Fruit fly (Drosophila melanogaster) whole organism, embryonic: ENCODE results near the gene CG31525.

Experiments
- Antp ChIP-seq: fragments of 200-800 bp; sonication (Bioruptor generic); optimal IDR thresholded peaks from 3 replicates; lab custom pipeline; 2016; ENCODE audit warnings: missing biosample characterization, missing genetic modification characterization
- B-H1 ChIP-seq: fragments of 200-800 bp; sonication (Bioruptor generic); IDR thresholded peaks from 3 replicates; pipeline ENCODE4 v1.3.6; 2022; ENCODE audit warnings: missing biosample characterization, missing genetic modification characterization
- Blimp-1 ChIP-seq: fragments of 200-800 bp; sonication (Bioruptor generic); optimal IDR thresholded peaks from 3 replicates; lab custom pipeline; 2018; ENCODE audit warnings: missing biosample characterization, missing genetic modification characterization, mild to moderate bottlenecking, moderate library complexity, missing genetic modification reagents
- CG11696 ChIP-seq: fragments of 200-800 bp; sonication (Bioruptor generic); IDR thresholded peaks from 2 replicates; pipeline ENCODE4 v1.3.6; 2022; ENCODE audit warnings: missing biosample characterization, missing genetic modification characterization
- CG12659 ChIP-seq: fragments of 200-800 bp; sonication (Bioruptor generic); optimal IDR thresholded peaks from 3 replicates; lab custom pipeline; 2017; ENCODE audit warnings: mild to moderate bottlenecking, missing biosample characterization, missing genetic modification reagents, missing genetic modification characterization
- CG12769 ChIP-seq: fragments of 200-800 bp; sonication (Bioruptor generic); optimal IDR thresholded peaks from 2 replicates; lab custom pipeline; 2019; ENCODE audit warnings: missing biosample characterization, mild to moderate bottlenecking, missing genetic modification characterization, moderate library complexity
- CG14014 ChIP-seq: fragments of 200-800 bp; sonication (Bioruptor generic); IDR thresholded peaks from 2 replicates; pipeline ENCODE4 v1.3.6; 2022; ENCODE audit warnings: missing biosample characterization, missing genetic modification characterization
- CG14710 ChIP-seq: fragments of 200-800 bp; sonication (Bioruptor generic); optimal IDR thresholded peaks from 3 replicates; lab custom pipeline; 2019; ENCODE audit warnings: missing biosample characterization, mild to moderate bottlenecking, missing genetic modification characterization, moderate library complexity
- CG15269 ChIP-seq: fragments of 200-800 bp; sonication (Bioruptor generic); optimal IDR thresholded peaks from 2 replicates; lab custom pipeline; 2018; ENCODE audit warnings: missing biosample characterization, mild to moderate bottlenecking, missing genetic modification characterization, moderate library complexity
- CG16779 ChIP-seq: fragments of 200-800 bp; sonication (Bioruptor generic); IDR thresholded peaks from 2 replicates; pipeline ENCODE4 v1.3.6; 2022; ENCODE audit warnings: missing biosample characterization, missing genetic modification characterization
- CG2120 ChIP-seq: fragments of 200-800 bp; sonication (Bioruptor generic); optimal IDR thresholded peaks from 3 replicates; lab custom pipeline; 2016; ENCODE audit warnings: missing biosample characterization, missing genetic modification characterization
- CG30431 ChIP-seq: fragments of 200-800 bp; sonication (Bioruptor generic); optimal IDR thresholded peaks from 2 replicates; lab custom pipeline; 2017; ENCODE audit warnings: missing biosample characterization, missing genetic modification characterization
- CG32532 ChIP-seq: fragments of 200-800 bp; sonication (Bioruptor generic); IDR thresholded peaks from 2 replicates; pipeline ENCODE4 v1.3.6; 2022; ENCODE audit warnings: missing biosample characterization, missing genetic modification characterization
- CG34376 ChIP-seq: fragments of 200-800 bp; sonication (Bioruptor generic); optimal IDR thresholded peaks from 2 replicates; lab custom pipeline; 2018; ENCODE audit warnings: missing biosample characterization, mild to moderate bottlenecking, missing genetic modification characterization
- CG3995 ChIP-seq: fragments of 200-800 bp; sonication (Bioruptor generic); optimal IDR thresholded peaks from 3 replicates; lab custom pipeline; 2016; ENCODE audit warnings: missing biosample characterization, missing genetic modification characterization
- CG4424 ChIP-seq: fragments of 200-800 bp; sonication (Bioruptor generic); optimal IDR thresholded peaks from 3 replicates; lab custom pipeline; 2016; ENCODE audit warnings: missing biosample characterization, missing genetic modification characterization
- Fer2 ChIP-seq: fragments of 200-800 bp; sonication (Bioruptor generic); optimal IDR thresholded peaks from 2 replicates; lab custom pipeline; 2018; ENCODE audit warnings: missing biosample characterization, mild to moderate bottlenecking, missing genetic modification characterization, moderate library complexity
- HHEX ChIP-seq: fragments of 200-800 bp; sonication (Bioruptor generic); optimal IDR thresholded peaks from 3 replicates; lab custom pipeline; 2017; ENCODE audit warnings: missing biosample characterization, mild to moderate bottlenecking, missing genetic modification characterization, missing genetic modification reagents
- HLH54F ChIP-seq: fragments of 200-800 bp; sonication (Bioruptor generic); optimal IDR thresholded peaks from 3 replicates; lab custom pipeline; 2016; ENCODE audit warnings: missing biosample characterization, missing genetic modification characterization
- HmgD ChIP-seq: fragments of 200-800 bp; sonication (Bioruptor generic); optimal IDR thresholded peaks from 3 replicates; lab custom pipeline; 2016; ENCODE audit warnings: missing biosample characterization, missing genetic modification characterization
- Hmr ChIP-seq: fragments of 200-800 bp; sonication (Bioruptor generic); optimal IDR thresholded peaks from 3 replicates; lab custom pipeline; 2017; ENCODE audit warnings: mild to moderate bottlenecking, missing biosample characterization, missing genetic modification reagents, missing genetic modification characterization
- Jarid2 ChIP-seq: fragments of 200-800 bp; sonication (Bioruptor generic); optimal IDR thresholded peaks from 3 replicates; lab custom pipeline; 2017; ENCODE audit warnings: mild to moderate bottlenecking, missing biosample characterization, missing genetic modification reagents, missing genetic modification characterization
- MBD-R2 ChIP-seq: fragments of 200-800 bp; sonication (Bioruptor generic); IDR thresholded peaks from 2 replicates; pipeline ENCODE4 v1.3.6; 2022; ENCODE audit warnings: missing biosample characterization, missing genetic modification characterization
- Med ChIP-seq: fragments of 200-800 bp; sonication (Bioruptor generic); peaks from one replicate; lab custom pipeline; 2016; ENCODE audit warnings: missing biosample characterization, missing genetic modification characterization, mild to moderate bottlenecking, inconsistent platforms, moderate library complexity
- Mes4 ChIP-seq: fragments of 200-800 bp; sonication (Bioruptor generic); optimal IDR thresholded peaks from 2 replicates; lab custom pipeline; 2016; ENCODE audit warnings: missing biosample characterization, missing genetic modification characterization
- NC2α ChIP-seq: fragments of 200-800 bp; sonication (Bioruptor generic); optimal IDR thresholded peaks from 2 replicates; lab custom pipeline; 2016; ENCODE audit warnings: missing biosample characterization, missing genetic modification characterization
- Oli ChIP-seq: fragments of 200-800 bp; sonication (Bioruptor generic); optimal IDR thresholded peaks from 2 replicates; lab custom pipeline; 2018; ENCODE audit warnings: missing biosample characterization, mild to moderate bottlenecking, missing genetic modification characterization, moderate library complexity
- Xrp1 ChIP-seq: fragments of 200-800 bp; sonication (Bioruptor generic); IDR thresholded peaks from 2 replicates; pipeline ENCODE4 v1.3.6; 2022; ENCODE audit warnings: missing biosample characterization, missing genetic modification characterization
- crol ChIP-seq: fragments of 200-800 bp; sonication (Bioruptor generic); IDR thresholded peaks from 2 replicates; pipeline ENCODE4 v1.3.6; 2022; ENCODE audit warnings: missing biosample characterization, missing genetic modification characterization
- cwo ChIP-seq: fragments of 200-800 bp; sonication (Bioruptor generic); optimal IDR thresholded peaks from 3 replicates; lab custom pipeline; 2017; ENCODE audit warnings: missing biosample characterization, missing genetic modification characterization, mild to moderate bottlenecking, moderate library complexity, missing genetic modification reagents
- danr ChIP-seq: fragments of 200-800 bp; sonication (Bioruptor generic); IDR thresholded peaks from 2 replicates; pipeline ENCODE4 v1.3.6; 2022; ENCODE audit warnings: missing biosample characterization, missing genetic modification characterization
- dimm ChIP-seq: fragments of 200-800 bp; sonication (Bioruptor generic); IDR thresholded peaks from 2 replicates; pipeline ENCODE4 v1.3.6; 2022; ENCODE audit warnings: missing biosample characterization, missing genetic modification characterization
- en ChIP-seq: fragments of 200-800 bp; sonication (Bioruptor generic); optimal IDR thresholded peaks from 2 replicates; lab custom pipeline; 2016; ENCODE audit warnings: missing biosample characterization, missing genetic modification characterization
- ewg ChIP-seq: fragments of 200-800 bp; sonication (Bioruptor generic); optimal IDR thresholded peaks from 3 replicates; lab custom pipeline; 2017; ENCODE audit warnings: mild to moderate bottlenecking, missing biosample characterization, missing genetic modification reagents, missing genetic modification characterization
- exex ChIP-seq: fragments of 200-800 bp; sonication (Bioruptor generic); optimal IDR thresholded peaks from 4 replicates; lab custom pipeline; 2018; ENCODE audit warnings: missing biosample characterization, mild to moderate bottlenecking, missing genetic modification characterization, moderate library complexity
- fd64A ChIP-seq: fragments of 200-800 bp; sonication (Bioruptor generic); optimal IDR thresholded peaks from 3 replicates; lab custom pipeline; 2018; ENCODE audit warnings: missing biosample characterization, mild to moderate bottlenecking, missing genetic modification characterization
- fru ChIP-seq: fragments of >200 bp; optimal IDR thresholded peaks from 2 replicates; lab custom pipeline; 2017
- grau ChIP-seq: fragments of 200-800 bp; optimal IDR thresholded peaks from 3 replicates; lab custom pipeline; 2019; ENCODE audit warnings: missing biosample characterization, mild to moderate bottlenecking, missing genetic modification characterization, moderate library complexity
- grn ChIP-seq: fragments of 200-800 bp; sonication (Bioruptor generic); optimal IDR thresholded peaks from 3 replicates; lab custom pipeline; 2017; ENCODE audit warnings: missing biosample characterization, missing genetic modification characterization
- inv ChIP-seq: fragments of 200-800 bp; sonication (Bioruptor generic); IDR thresholded peaks from 2 replicates; pipeline ENCODE4 v1.3.6; 2022; ENCODE audit warnings: missing biosample characterization, missing genetic modification characterization; ENCODE audit not compliant: partially characterized antibody
- lilli ChIP-seq: fragments of 200-800 bp; sonication (Bioruptor generic); optimal IDR thresholded peaks from 3 replicates; lab custom pipeline; 2016; ENCODE audit warnings: missing biosample characterization, missing genetic modification characterization
- mirr ChIP-seq: fragments of 200-800 bp; sonication (Bioruptor generic); optimal IDR thresholded peaks from 3 replicates; lab custom pipeline; 2018; ENCODE audit warnings: missing biosample characterization, mild to moderate bottlenecking, missing genetic modification characterization
- phol ChIP-seq: fragments of 200-800 bp; sonication (Bioruptor generic); optimal IDR thresholded peaks from 3 replicates; lab custom pipeline; 2018; ENCODE audit warnings: missing biosample characterization, mild to moderate bottlenecking, missing genetic modification characterization, moderate library complexity
- prd ChIP-seq, 3 experiments: fragments of >200 bp in 2 of 3; fragments of 200-800 bp in 1 of 3; sonication (Bioruptor generic) in 1 of 3; optimal IDR thresholded peaks in 2 of 3; IDR thresholded peaks in 1 of 3; 2 replicates in 2 of 3; 3 replicates in 1 of 3; pipeline versions ENCODE4 v1.3.6 to Lab custom; 2017 to 2022; ENCODE audit warnings: missing biosample characterization in 1 of 3, missing genetic modification characterization in 1 of 3
- sd ChIP-seq: fragments of 200-800 bp; sonication (Bioruptor generic); optimal IDR thresholded peaks from 3 replicates; lab custom pipeline; 2018; ENCODE audit warnings: missing biosample characterization, mild to moderate bottlenecking, missing genetic modification characterization, moderate library complexity
- seq ChIP-seq: fragments of 200-800 bp; sonication (Bioruptor generic); IDR thresholded peaks from 2 replicates; pipeline ENCODE4 v1.3.6; 2022; ENCODE audit warnings: missing biosample characterization, missing genetic modification characterization
- so ChIP-seq: fragments of 200-800 bp; sonication (Bioruptor generic); IDR thresholded peaks from 3 replicates; pipeline ENCODE4 v1.3.6; 2022; ENCODE audit warnings: missing biosample characterization, missing genetic modification characterization
- ssp ChIP-seq: fragments of 200-800 bp; sonication (Bioruptor generic); IDR thresholded peaks from 2 replicates; pipeline ENCODE4 v1.3.6; 2022; ENCODE audit warnings: missing biosample characterization, missing genetic modification characterization
- stwl ChIP-seq: fragments of 200-800 bp; sonication (Bioruptor generic); optimal IDR thresholded peaks from 3 replicates; lab custom pipeline; 2018; ENCODE audit warnings: missing biosample characterization, mild to moderate bottlenecking, missing genetic modification characterization, moderate library complexity
- zen ChIP-seq: fragments of 200-800 bp; sonication (Bioruptor generic); optimal IDR thresholded peaks from 3 replicates; lab custom pipeline; 2018; ENCODE audit warnings: missing biosample characterization, mild to moderate bottlenecking, missing genetic modification characterization, moderate library complexity

CG31525 gene

DNA sequence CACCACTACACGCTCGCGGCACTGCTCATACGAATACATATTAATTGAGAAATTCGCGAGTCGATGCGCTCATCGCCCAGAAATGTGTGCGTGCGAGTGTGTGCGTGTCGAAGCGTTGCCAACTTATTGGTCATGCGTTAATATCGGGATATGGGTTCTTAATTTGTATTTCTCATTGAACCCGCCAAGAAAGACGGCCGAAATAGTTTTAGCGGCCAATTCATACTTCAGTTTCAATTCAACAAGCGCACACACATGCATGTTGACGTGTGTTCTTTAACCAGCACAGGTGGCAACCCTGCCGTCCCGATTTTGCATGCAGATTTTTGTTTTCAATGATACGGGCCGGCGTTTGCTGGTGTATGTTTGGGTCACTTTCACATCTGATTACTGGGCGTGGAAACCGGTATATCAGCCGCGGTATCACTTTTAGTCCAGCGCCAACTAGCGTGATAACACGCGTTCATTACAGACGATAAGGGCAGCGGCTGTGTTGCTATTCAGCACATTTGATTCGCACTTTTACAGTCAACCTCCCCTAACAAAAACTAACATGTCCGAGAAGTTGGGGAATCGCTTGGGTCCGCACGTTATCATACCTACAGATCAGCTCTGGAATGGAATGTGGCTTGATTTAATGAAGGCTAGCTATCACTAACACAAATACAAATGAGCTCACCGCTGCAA, 23.0 kb upstream of the CG31525 start (continued):
- no peak for TF ChIP-seq prd (optimal IDR thresholded peaks at IDR 0.05; lab: Kevin White, UChicago)
- 0 out of 3 replicates have a peak, but pooled peaks have one; percentile 7 for TF ChIP-seq prd (GFP tag; IDR thresholded peaks at IDR 0.05; lab: Robert Waterston, UW)
- peak; percentile 7 for TF ChIP-seq HHEX
- no peak for TF ChIP-seq Mes4 (GFP tag; lab: Kevin White, UChicago)
- TF ChIP-seq CG15269 (tag; lab: Kevin White, UChicago) = no peak
- no peak for TF ChIP-seq stwl
- peak; percentile 45 for TF ChIP-seq Hmr
- no peak for TF ChIP-seq Oli (tag; lab: Kevin White, UChicago)
- TF ChIP-seq CG2120 = peak; percentile 41
- no peak for TF ChIP-seq CG12659 (GFP tag; lab: Kevin White, UChicago)
- no peak for TF ChIP-seq ssp (GFP tag; lab: Robert Waterston, UW)
- no peak for TF ChIP-seq zen (tag; lab: Kevin White, UChicago)
- no peak for TF ChIP-seq fd64A
- TF ChIP-seq CG32532 (GFP tag; lab: Robert Waterston, UW) = peak; percentile 22; the same call in 1 of the 2 replicates
- TF ChIP-seq so (GFP tag; lab: Robert Waterston, UW) = no peak
- peak; percentile 18 for TF ChIP-seq CG3995 (GFP tag; lab: Kevin White, UChicago)
- no peak for TF ChIP-seq en
- TF ChIP-seq inv = no peak
- peak; percentile 21 for TF ChIP-seq ewg (GFP tag; lab: Kevin White, UChicago)
- TF ChIP-seq B-H1 (GFP tag; lab: Robert Waterston, UW) = no peak
- no peak for TF ChIP-seq NC2α (GFP tag; lab: Kevin White, UChicago)
- peak; percentile 86 for TF ChIP-seq Med (GFP tag; lab: Kevin White, UChicago)
- TF ChIP-seq Xrp1 (GFP tag; lab: Robert Waterston, UW) = no peak
- TF ChIP-seq exex = peak; percentile 67
- peak; percentile 38 for TF ChIP-seq Blimp-1 (GFP tag; lab: Kevin White, UChicago)
- TF ChIP-seq grn = peak; percentile 66
- TF ChIP-seq CG14014 (GFP tag; lab: Robert Waterston, UW) = no peak
- TF ChIP-seq mirr = peak; percentile 37
- TF ChIP-seq fru = no peak
- TF ChIP-seq Fer2 = no peak
- no peak for TF ChIP-seq dimm (GFP tag; lab: Robert Waterston, UW)
- TF ChIP-seq Antp = no peak
- no peak for TF ChIP-seq seq (GFP tag; lab: Robert Waterston, UW)
- no peak for TF ChIP-seq Jarid2 (GFP tag; lab: Kevin White, UChicago)
- TF ChIP-seq CG34376 (GFP tag; lab: Kevin White, UChicago) = peak; percentile 77
- TF ChIP-seq CG30431 (GFP tag; lab: Kevin White, UChicago) = no peak
- TF ChIP-seq danr (GFP tag; lab: Robert Waterston, UW) = no peak
- no peak for TF ChIP-seq HmgD (GFP tag; lab: Kevin White, UChicago)
- peak; percentile 79 for TF ChIP-seq grau
- no peak for TF ChIP-seq HLH54F (GFP tag; lab: Kevin White, UChicago)
- TF ChIP-seq cwo (GFP tag; lab: Kevin White, UChicago) = peak; percentile 35
- TF ChIP-seq CG16779 (GFP tag; lab: Robert Waterston, UW) = no peak
- TF ChIP-seq CG4424 (GFP tag; lab: Kevin White, UChicago) = no peak
- TF ChIP-seq CG14710 (tag; lab: Kevin White, UChicago) = no peak
- peak; percentile 97 for TF ChIP-seq sd (tag; lab: Kevin White, UChicago)
- TF ChIP-seq phol (tag; lab: Kevin White, UChicago) = no peak
- TF ChIP-seq CG11696 (GFP tag; lab: Robert Waterston, UW) = no peak
- TF ChIP-seq crol = no peak; the same call in 1 of the 2 replicates
- peak; percentile 6 for TF ChIP-seq lilli (GFP tag; lab: Kevin White, UChicago)
- peak; percentile 50 for TF ChIP-seq CG12769
- 0 out of 2 replicates have a peak, but pooled peaks have one; percentile 17 for TF ChIP-seq MBD-R2 (GFP tag; lab: Robert Waterston, UW)
